Worm (Caenorhabditis elegans) whole organism, L3 larva: ENCODE measurements around the gene Y116A8C.467.

ENCODE experiments used
- ama-1 ChIP-seq: fragments of 150-350 bp; optimal IDR thresholded peaks from 2 replicates; lab custom pipeline; 2018
- nhr-43 ChIP-seq: sonication (generic microtip); optimal IDR thresholded peaks from 2 replicates; lab custom pipeline; 2016; ENCODE audit warnings: mild to moderate bottlenecking, missing genetic modification characterization, missing compliant biosample characterization; ENCODE audit not compliant: poor library complexity, severe bottlenecking
- nhr-77 ChIP-seq: fragments of 150-350 bp; optimal IDR thresholded peaks from 2 replicates; lab custom pipeline; 2014; ENCODE audit warnings: missing biosample characterization, missing genetic modification characterization
- skn-1 ChIP-seq: fragments of 150-350 bp; optimal IDR thresholded peaks from 2 replicates; lab custom pipeline; 2014; ENCODE audit warnings: missing biosample characterization, missing genetic modification characterization
- unc-62 ChIP-seq: fragments of 150-350 bp; sonication (generic microtip); optimal IDR thresholded peaks from 4 replicates; lab custom pipeline; 2014; ENCODE audit warnings: missing biosample characterization, missing genetic modification reagents, missing genetic modification characterization

ce11 chrIV:17108805-17109204, 45.2 kb upstream of the Y116A8C.467 start:
- TF ChIP-seq ama-1 (lab: Kevin White, UChicago) (no peak), unc-62 (GFP tag; lab: Kevin White, UChicago) (no peak), nhr-43 (no peak), nhr-77 (tag; lab: Kevin White, UChicago) (no peak), skn-1 (no peak)
